Worm (Caenorhabditis elegans) whole organism, early embryonic: ENCODE data around the gene fbxa-4.

Source experiments
- F13C5.2 ChIP-seq: sonication (generic microtip); optimal IDR thresholded peaks from 2 replicates; lab custom pipeline; 2017; ENCODE audit warnings: mild to moderate bottlenecking, missing genetic modification characterization, inconsistent platforms, missing compliant biosample characterization
- ama-1 ChIP-seq: fragments of 150-350 bp; optimal IDR thresholded peaks from 2 replicates; lab custom pipeline; 2014
- ceh-36 ChIP-seq: sonication (generic microtip); optimal IDR thresholded peaks from 2 replicates; lab custom pipeline; 2016; ENCODE audit warnings: missing genetic modification characterization, inconsistent platforms, missing compliant biosample characterization
- flt-1 ChIP-seq: fragments of 200-800 bp; sonication (Bioruptor generic); IDR thresholded peaks from 2 replicates; pipeline ENCODE4 v1.3.6; 2022; ENCODE audit warnings: missing genetic modification characterization, missing compliant biosample characterization
- hnd-1 ChIP-seq: sonication (generic microtip); optimal IDR thresholded peaks from 2 replicates; lab custom pipeline; 2016; ENCODE audit warnings: missing genetic modification characterization, missing compliant biosample characterization
- pes-1 ChIP-seq: fragments of 200-800 bp; sonication (Bioruptor generic); IDR thresholded peaks from 2 replicates; pipeline ENCODE4 v1.3.6; 2022; ENCODE audit warnings: missing genetic modification reagents, missing genetic modification characterization, missing compliant biosample characterization
- tbx-11 ChIP-seq: fragments of 200-800 bp; sonication (Bioruptor generic); IDR thresholded peaks from 2 replicates; pipeline ENCODE4 v1.3.6; 2022; ENCODE audit warnings: missing genetic modification characterization, missing compliant biosample characterization
- tra-4 ChIP-seq: sonication (generic microtip); optimal IDR thresholded peaks from 2 replicates; lab custom pipeline; 2017; ENCODE audit warnings: missing genetic modification characterization, missing compliant biosample characterization

DNA sequence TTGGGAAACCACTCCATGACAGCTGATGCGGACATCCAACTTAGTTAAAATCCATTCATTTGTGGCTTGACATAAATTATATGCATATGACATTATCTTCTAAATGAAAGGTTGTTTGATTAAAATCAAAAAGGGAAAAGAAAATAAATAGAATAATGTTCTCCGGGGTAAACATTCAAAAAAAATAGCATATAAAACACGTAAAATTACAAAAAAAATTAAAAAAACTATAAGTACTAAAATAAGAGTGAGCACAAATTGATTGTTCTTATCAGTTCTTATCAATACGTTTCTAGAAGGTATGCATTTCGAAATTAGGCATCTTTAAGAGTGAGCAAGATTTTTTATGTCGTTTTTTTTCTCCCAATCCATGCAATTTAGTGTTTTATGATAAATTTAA is 2.7 kb downstream of the fbxa-4 start, which contains the start of gene fbxa-182:
- TF ChIP-seq tbx-11 (GFP tag; lab: Robert Waterston, UW) (no peak), hnd-1 (no peak), tra-4 (tag; lab: Kevin White, UChicago) (no peak), F13C5.2 (no peak), flt-1 (GFP tag; lab: Robert Waterston, UW) (no peak), ceh-36 (no peak), ama-1 (lab: Kevin White, UChicago) (no peak), pes-1 (GFP tag; lab: Robert Waterston, UW) (no peak)
